Fruit fly (Drosophila melanogaster) whole organism, embryonic: ENCODE measurements around the gene vnd.

Source experiments
- Adf1 ChIP-seq: fragments of 200-800 bp; sonication (Bioruptor generic); IDR thresholded peaks from 2 replicates; pipeline ENCODE4 v1.3.6; 2022; ENCODE audit warnings: missing biosample characterization, missing genetic modification characterization
- Aef1 ChIP-seq: fragments of 200-800 bp; sonication (Bioruptor generic); IDR thresholded peaks from 3 replicates; pipeline ENCODE4 v1.3.6; 2022; ENCODE audit warnings: missing biosample characterization, missing genetic modification characterization
- Bgb ChIP-seq: fragments of 200-800 bp; sonication (Bioruptor generic); IDR thresholded peaks from 2 replicates; pipeline ENCODE4 v1.3.6; 2022; ENCODE audit warnings: missing biosample characterization, missing genetic modification characterization; ENCODE audit not compliant: partially characterized antibody
- CG10267 ChIP-seq: fragments of 200-800 bp; sonication (Bioruptor generic); optimal IDR thresholded peaks from 2 replicates; lab custom pipeline; 2018; ENCODE audit warnings: missing biosample characterization, mild to moderate bottlenecking, missing genetic modification characterization, moderate library complexity
- CG10321 ChIP-seq: fragments of 200-800 bp; sonication (Bioruptor generic); IDR thresholded peaks from 2 replicates; pipeline ENCODE4 v1.3.6; 2022; ENCODE audit warnings: missing biosample characterization, missing genetic modification characterization
- CG1233 ChIP-seq: fragments of 200-800 bp; sonication (Bioruptor generic); optimal IDR thresholded peaks from 4 replicates; lab custom pipeline; 2018; ENCODE audit warnings: missing biosample characterization, mild to moderate bottlenecking, missing genetic modification characterization
- CG14860 ChIP-seq: fragments of 200-800 bp; sonication (Bioruptor generic); IDR thresholded peaks from 3 replicates; pipeline ENCODE4 v1.3.6; 2022; ENCODE audit warnings: missing biosample characterization, missing genetic modification characterization; ENCODE audit not compliant: partially characterized antibody
- CG14965 ChIP-seq: fragments of 200-800 bp; sonication (Bioruptor generic); optimal IDR thresholded peaks from 2 replicates; lab custom pipeline; 2016; ENCODE audit warnings: missing biosample characterization, missing genetic modification characterization, borderline replicate concordance
- CG18011 ChIP-seq: fragments of 200-800 bp; sonication (Bioruptor generic); optimal IDR thresholded peaks from 2 replicates; lab custom pipeline; 2017; ENCODE audit warnings: missing biosample characterization, missing genetic modification characterization, mild to moderate bottlenecking, moderate library complexity, missing genotype
- CG1832 ChIP-seq: fragments of 200-800 bp; sonication (Bioruptor generic); optimal IDR thresholded peaks from 2 replicates; lab custom pipeline; 2017; ENCODE audit warnings: missing biosample characterization, mild to moderate bottlenecking, missing genetic modification characterization, inconsistent platforms
- CG31224 ChIP-seq: fragments of 200-800 bp; sonication (Bioruptor generic); IDR thresholded peaks from 2 replicates; pipeline ENCODE4 v1.3.6; 2022; ENCODE audit warnings: missing biosample characterization, missing genetic modification characterization
- CG32772 ChIP-seq: fragments of 200-800 bp; sonication (Bioruptor generic); IDR thresholded peaks from 2 replicates; pipeline ENCODE4 v1.3.6; 2022; ENCODE audit warnings: missing biosample characterization, missing genetic modification characterization
- CG34422 ChIP-seq: fragments of 200-800 bp; sonication (Bioruptor generic); IDR thresholded peaks from 3 replicates; pipeline ENCODE4 v1.3.6; 2022; ENCODE audit warnings: missing biosample characterization, missing genetic modification characterization
- CG6683 ChIP-seq: fragments of 200-800 bp; sonication (Bioruptor generic); optimal IDR thresholded peaks from 2 replicates; lab custom pipeline; 2017; ENCODE audit warnings: missing biosample characterization, mild to moderate bottlenecking, missing genetic modification characterization, missing genetic modification reagents
- CG7786 ChIP-seq: fragments of 200-800 bp; sonication (Bioruptor generic); optimal IDR thresholded peaks from 2 replicates; lab custom pipeline; 2016; ENCODE audit warnings: missing biosample characterization, missing genetic modification characterization
- CG7987 ChIP-seq: fragments of 200-800 bp; sonication (Bioruptor generic); optimal IDR thresholded peaks from 2 replicates; lab custom pipeline; 2018; ENCODE audit warnings: missing biosample characterization, mild to moderate bottlenecking, missing genetic modification characterization, moderate library complexity
- CkIIα-i1 ChIP-seq: fragments of 200-800 bp; sonication (Bioruptor generic); IDR thresholded peaks from 2 replicates; pipeline ENCODE4 v1.3.6; 2022; ENCODE audit warnings: missing biosample characterization, missing genetic modification characterization
- Max ChIP-seq: fragments of 200-800 bp; sonication (Bioruptor generic); optimal IDR thresholded peaks from 2 replicates; lab custom pipeline; 2016; ENCODE audit warnings: missing biosample characterization, mild to moderate bottlenecking, missing genetic modification characterization
- Pdp1 ChIP-seq, 2 experiments: fragments of 200-800 bp; sonication (Bioruptor generic); optimal IDR thresholded peaks; 3 replicates each; lab custom pipeline; 2016; ENCODE audit warnings: missing biosample characterization in 2 of 2, missing genetic modification characterization in 2 of 2, mild to moderate bottlenecking in 1 of 2, moderate library complexity in 1 of 2
- Ravus ChIP-seq: fragments of 200-800 bp; sonication (Bioruptor generic); IDR thresholded peaks from 2 replicates; pipeline ENCODE4 v1.3.6; 2022; ENCODE audit warnings: missing biosample characterization, missing genetic modification characterization
- Six4 ChIP-seq: fragments of 200-800 bp; sonication (Bioruptor generic); optimal IDR thresholded peaks from 2 replicates; lab custom pipeline; 2016; ENCODE audit warnings: missing biosample characterization, missing genetic modification characterization
- ara ChIP-seq: fragments of 200-800 bp; sonication (Bioruptor generic); IDR thresholded peaks from 2 replicates; pipeline ENCODE4 v1.3.6; 2022; ENCODE audit warnings: missing biosample characterization, missing genetic modification characterization
- bbx ChIP-seq: fragments of 200-800 bp; sonication (Bioruptor generic); IDR thresholded peaks from 2 replicates; pipeline ENCODE4 v1.3.6; 2022; ENCODE audit warnings: missing biosample characterization, missing genetic modification characterization; ENCODE audit not compliant: partially characterized antibody
- br ChIP-seq: fragments of >200 bp; optimal IDR thresholded peaks from 2 replicates; lab custom pipeline; 2017
- caup ChIP-seq: fragments of 200-800 bp; sonication (Bioruptor generic); optimal IDR thresholded peaks from 3 replicates; lab custom pipeline; 2017; ENCODE audit warnings: missing biosample characterization, mild to moderate bottlenecking, missing genetic modification characterization, moderate library complexity; ENCODE audit not compliant: severe bottlenecking
- cg ChIP-seq: fragments of 200-800 bp; sonication (Bioruptor generic); optimal IDR thresholded peaks from 3 replicates; lab custom pipeline; 2019; ENCODE audit warnings: missing biosample characterization, mild to moderate bottlenecking, missing genetic modification characterization, moderate library complexity
- chinmo ChIP-seq: fragments of 200-800 bp; sonication (Bioruptor generic); IDR thresholded peaks from 4 replicates; pipeline ENCODE4 v1.3.6; 2022; ENCODE audit warnings: missing biosample characterization, missing genetic modification characterization; ENCODE audit not compliant: partially characterized antibody
- ci ChIP-seq: fragments of 200-800 bp; sonication (Bioruptor generic); IDR thresholded peaks from 3 replicates; pipeline ENCODE4 v1.3.6; 2022; ENCODE audit warnings: missing biosample characterization, missing genetic modification characterization
- corto ChIP-seq: fragments of 200-800 bp; sonication (Bioruptor generic); optimal IDR thresholded peaks from 2 replicates; lab custom pipeline; 2016; ENCODE audit warnings: missing biosample characterization, mild to moderate bottlenecking, missing genetic modification characterization, moderate library complexity
- croc ChIP-seq: fragments of 200-800 bp; sonication (Bioruptor generic); conservative IDR thresholded peaks from 3 replicates; pipeline ENCODE4 v1.3.6; 2022; ENCODE audit warnings: missing biosample characterization, missing genetic modification characterization
- eyg ChIP-seq: fragments of 200-800 bp; sonication (Bioruptor generic); optimal IDR thresholded peaks from 3 replicates; lab custom pipeline; 2016; ENCODE audit warnings: missing biosample characterization, missing genetic modification characterization
- fd96Cb ChIP-seq: fragments of 200-800 bp; sonication (Bioruptor generic); optimal IDR thresholded peaks from 2 replicates; lab custom pipeline; 2018; ENCODE audit warnings: missing biosample characterization, mild to moderate bottlenecking, missing genetic modification characterization, moderate library complexity
- fru ChIP-seq: fragments of >200 bp; optimal IDR thresholded peaks from 2 replicates; lab custom pipeline; 2017
- her ChIP-seq: fragments of 200-800 bp; sonication (Bioruptor generic); optimal IDR thresholded peaks from 2 replicates; lab custom pipeline; 2016; ENCODE audit warnings: missing biosample characterization, missing genetic modification characterization
- jumu ChIP-seq: fragments of 200-800 bp; sonication (Bioruptor generic); optimal IDR thresholded peaks from 3 replicates; lab custom pipeline; 2016; ENCODE audit warnings: missing biosample characterization, missing genetic modification characterization
- nom ChIP-seq: fragments of 200-800 bp; sonication (Bioruptor generic); optimal IDR thresholded peaks from 2 replicates; lab custom pipeline; 2017; ENCODE audit warnings: missing biosample characterization, missing genetic modification characterization, mild to moderate bottlenecking, moderate library complexity, missing genetic modification reagents
- oc ChIP-seq: fragments of 200-800 bp; sonication (Bioruptor generic); optimal IDR thresholded peaks from 2 replicates; lab custom pipeline; 2018; ENCODE audit warnings: missing biosample characterization, mild to moderate bottlenecking, missing genetic modification characterization, moderate library complexity
- org-1 ChIP-seq: fragments of 200-800 bp; sonication (Bioruptor generic); optimal IDR thresholded peaks from 2 replicates; lab custom pipeline; 2017; ENCODE audit warnings: missing biosample characterization, missing genetic modification characterization
- pan ChIP-seq, 4 experiments: fragments of >200 bp in 3 of 4; fragments of 200-800 bp in 1 of 4; sonication (Bioruptor generic) in 1 of 4; optimal IDR thresholded peaks in 3 of 4; IDR thresholded peaks in 1 of 4; 2 replicates each; pipeline versions ENCODE4 v1.3.6 to Lab custom; 2017 to 2022; ENCODE audit warnings: missing biosample characterization in 2 of 4, missing genetic modification characterization in 2 of 4, mixed read lengths in 1 of 4
- pfk ChIP-seq: fragments of 200-800 bp; sonication (Bioruptor generic); optimal IDR thresholded peaks from 2 replicates; lab custom pipeline; 2018; ENCODE audit warnings: missing biosample characterization, mild to moderate bottlenecking, missing genetic modification characterization, moderate library complexity
- pros ChIP-seq: fragments of 200-800 bp; sonication (Bioruptor generic); optimal IDR thresholded peaks from 3 replicates; lab custom pipeline; 2019; ENCODE audit warnings: missing biosample characterization, mild to moderate bottlenecking, missing genetic modification characterization, moderate library complexity
- sob ChIP-seq: fragments of 200-800 bp; sonication (Bioruptor generic); IDR thresholded peaks from 2 replicates; pipeline ENCODE4 v1.3.6; 2022; ENCODE audit warnings: missing biosample characterization, missing genetic modification characterization
- sr ChIP-seq: fragments of 200-800 bp; sonication (Bioruptor generic); IDR thresholded peaks from 3 replicates; pipeline ENCODE4 v1.3.6; 2022; ENCODE audit warnings: missing biosample characterization, missing genetic modification characterization
- stc ChIP-seq: fragments of 200-800 bp; sonication (Bioruptor generic); IDR thresholded peaks from 2 replicates; pipeline ENCODE4 v1.3.6; 2022; ENCODE audit warnings: missing biosample characterization, missing genetic modification characterization
- tx ChIP-seq: fragments of 200-800 bp; sonication (Bioruptor generic); optimal IDR thresholded peaks from 2 replicates; lab custom pipeline; 2016; ENCODE audit warnings: missing biosample characterization, missing genetic modification characterization
- unc-4 ChIP-seq: fragments of 200-800 bp; sonication (Bioruptor generic); IDR thresholded peaks from 2 replicates; pipeline ENCODE4 v1.3.6; 2022; ENCODE audit warnings: missing biosample characterization, missing genetic modification characterization; ENCODE audit not compliant: partially characterized antibody
- wor ChIP-seq: fragments of 200-800 bp; sonication (Bioruptor generic); IDR thresholded peaks from 2 replicates; pipeline ENCODE4 v1.3.6; 2022; ENCODE audit warnings: missing biosample characterization, missing genetic modification characterization

The vnd gene

dm6 chrX:635495-636142 lies 53.7 kb downstream of the vnd start, which contains the start of gene Dredd (continued):
- TF ChIP-seq CG7786 (GFP tag; lab: Kevin White, UChicago) (no peak), Aef1 (GFP tag; lab: Robert Waterston, UW) (no peak), nom (GFP tag; lab: Kevin White, UChicago) (peak; percentile 7), pan (optimal IDR thresholded peaks at IDR 0.05; lab: Kevin White, UChicago) (no peak), pan (GFP tag; optimal IDR thresholded peaks at IDR 0.05 in 1 of 2, IDR thresholded peaks at IDR 0.05 in 1 of 2) (no peak), caup (no peak), CkIIα-i1 (GFP tag; lab: Robert Waterston, UW) (no peak), CG34422 (GFP tag; lab: Robert Waterston, UW) (no peak), fd96Cb (tag; lab: Kevin White, UChicago) (no peak), CG10267 (tag; lab: Kevin White, UChicago) (peak; percentile 54), CG1832 (GFP tag; lab: Kevin White, UChicago) (peak; percentile 87), Ravus (GFP tag; lab: Robert Waterston, UW) (no peak), Six4 (GFP tag; lab: Kevin White, UChicago) (no peak), ci (GFP tag; lab: Robert Waterston, UW) (no peak), bbx (GFP tag; lab: Robert Waterston, UW) (peak; percentile 84), CG6683 (no peak), unc-4 (peak; percentile 94), her (GFP tag; lab: Kevin White, UChicago) (no peak), CG14860 (GFP tag; lab: Robert Waterston, UW) (peak; percentile 95), fru (lab: Kevin White, UChicago) (no peak), CG1233 (GFP tag; lab: Kevin White, UChicago) (peak; percentile 24), org-1 (no peak), ara (no peak), tx (GFP tag; lab: Kevin White, UChicago) (no peak), stc (GFP tag; lab: Robert Waterston, UW) (no peak), CG32772 (GFP tag; lab: Robert Waterston, UW) (no peak), croc (no peak)

- TF ChIP-seq oc (tag; lab: Kevin White, UChicago) (peak; percentile 12), br (no peak), wor (GFP tag; lab: Robert Waterston, UW) (no peak), CG18011 (GFP tag; lab: Kevin White, UChicago) (no peak), chinmo (peak; percentile 94), sr (GFP tag; lab: Robert Waterston, UW) (peak; percentile 76; the same call in 2 of the 3 replicates), cg (GFP tag; lab: Kevin White, UChicago) (peak; percentile 91), eyg (no peak), Adf1 (GFP tag; lab: Robert Waterston, UW) (peak; percentile 39; the same call in 1 of the 2 replicates), corto (GFP tag; lab: Kevin White, UChicago) (no peak), CG10321 (peak; percentile 79), Max (peak; percentile 48), pfk (GFP tag; lab: Kevin White, UChicago) (no peak), Bgb (peak; percentile 38; the same call in 1 of the 2 replicates), CG31224 (GFP tag; lab: Robert Waterston, UW) (no peak), sob (GFP tag; lab: Robert Waterston, UW) (no peak), Pdp1 (GFP tag; optimal IDR thresholded peaks at IDR 0.05; lab: Kevin White, UChicago) (peak in 1 of 2 experiments; percentile 48), pros (GFP tag; lab: Kevin White, UChicago) (peak; percentile 33), CG7987 (GFP tag; lab: Kevin White, UChicago) (peak; percentile 23), jumu (no peak), CG14965 (GFP tag; lab: Kevin White, UChicago) (no peak)
Observed at dm6 chrX:636606-637530, 54.9 kb downstream of the vnd start.
